Worm (Caenorhabditis elegans) whole organism, L1 larva: ENCODE measurements around the gene EEED8.13.

ENCODE experiments used
- C04F5.9 ChIP-seq: sonication (generic microtip); optimal IDR thresholded peaks from 2 replicates; lab custom pipeline; 2016; ENCODE audit warnings: missing genetic modification characterization, missing compliant biosample characterization
- C34B4.2 ChIP-seq: sonication (generic microtip); optimal IDR thresholded peaks from 2 replicates; lab custom pipeline; 2017; ENCODE audit warnings: mild to moderate bottlenecking, missing genetic modification characterization, missing compliant biosample characterization
- ama-1 ChIP-seq: fragments of 150-350 bp; optimal IDR thresholded peaks from 2 replicates; lab custom pipeline; 2014
- blmp-1 ChIP-seq: fragments of 150-350 bp; optimal IDR thresholded peaks from 2 replicates; lab custom pipeline; 2014; ENCODE audit warnings: missing biosample characterization, missing genetic modification characterization
- ceh-8 ChIP-seq: fragments of 200-800 bp; sonication (Bioruptor generic); optimal IDR thresholded peaks from 2 replicates; lab custom pipeline; 2018; ENCODE audit warnings: mild to moderate bottlenecking, missing genetic modification characterization, moderate library complexity, missing compliant biosample characterization
- ceh-90 ChIP-seq: sonication (generic microtip); optimal IDR thresholded peaks from 2 replicates; lab custom pipeline; 2016; ENCODE audit warnings: missing genetic modification characterization, missing compliant biosample characterization
- ces-1 ChIP-seq: fragments of 150-350 bp; optimal IDR thresholded peaks from 2 replicates; lab custom pipeline; 2014; ENCODE audit warnings: missing biosample characterization, missing genetic modification reagents, missing genetic modification characterization
- dsc-1 ChIP-seq: sonication (generic microtip); optimal IDR thresholded peaks from 2 replicates; lab custom pipeline; 2016; ENCODE audit warnings: mild to moderate bottlenecking, missing genetic modification characterization, missing compliant biosample characterization
- efl-1 ChIP-seq, 4 experiments: fragments of 150-350 bp; optimal IDR thresholded peaks in 3 of 4; peaks in 1 of 4; 1 replicate in 1 of 4; 2 replicates in 3 of 4; lab custom pipeline; 2014; ENCODE audit warnings: missing biosample characterization in 2 of 4, missing genetic modification characterization in 2 of 4, missing genetic modification reagents in 2 of 4
- egl-27 ChIP-seq, 2 experiments: fragments of 150-350 bp in 1 of 2; sonication (generic microtip); optimal IDR thresholded peaks; 3 replicates each; lab custom pipeline; 2017 to 2018; ENCODE audit warnings: missing biosample characterization in 2 of 2, missing genetic modification characterization in 2 of 2, missing genetic modification reagents in 2 of 2
- elt-2 ChIP-seq: sonication (generic microtip); optimal IDR thresholded peaks from 2 replicates; lab custom pipeline; 2016; ENCODE audit warnings: missing genetic modification characterization, mild to moderate bottlenecking, inconsistent platforms, missing compliant biosample characterization, missing genetic modification reagents
- elt-3 ChIP-seq, 6 experiments: fragments of 150-350 bp in 1 of 6; sonication (generic microtip); optimal IDR thresholded peaks; 2 replicates each; lab custom pipeline; 2017 to 2018; ENCODE audit warnings: missing biosample characterization in 6 of 6, missing genetic modification characterization in 6 of 6, inconsistent platforms in 1 of 6
- ets-5 ChIP-seq: fragments of 200-800 bp; sonication (Bioruptor generic); IDR thresholded peaks from 2 replicates; pipeline ENCODE4 v1.3.6; 2022; ENCODE audit warnings: missing genetic modification characterization, missing compliant biosample characterization
- fkh-10 ChIP-seq: sonication (generic microtip); optimal IDR thresholded peaks from 2 replicates; lab custom pipeline; 2017; ENCODE audit warnings: missing biosample characterization, missing genetic modification reagents, missing genetic modification characterization
- fkh-8 ChIP-seq: sonication (generic microtip); optimal IDR thresholded peaks from 2 replicates; lab custom pipeline; 2016; ENCODE audit warnings: mild to moderate bottlenecking, missing genetic modification characterization, missing compliant biosample characterization
- hpl-2 ChIP-seq: fragments of 150-350 bp; optimal IDR thresholded peaks from 2 replicates; lab custom pipeline; 2014; ENCODE audit warnings: missing biosample characterization, missing genetic modification reagents, missing genetic modification characterization
- irx-1 ChIP-seq: sonication (generic microtip); optimal IDR thresholded peaks from 2 replicates; lab custom pipeline; 2016; ENCODE audit warnings: missing genetic modification characterization, missing compliant biosample characterization
- isw-1 ChIP-seq: fragments of 200-800 bp; sonication (Bioruptor generic); IDR thresholded peaks from 2 replicates; pipeline ENCODE4 v1.3.6; 2022; ENCODE audit warnings: missing genetic modification characterization, missing compliant biosample characterization
- jun-1 ChIP-seq: fragments of 150-350 bp; optimal IDR thresholded peaks from 2 replicates; lab custom pipeline; 2014; ENCODE audit warnings: missing biosample characterization, missing genetic modification reagents, missing genetic modification characterization
- lin-13 ChIP-seq: fragments of 150-350 bp; optimal IDR thresholded peaks from 2 replicates; lab custom pipeline; 2014; ENCODE audit warnings: missing biosample characterization, missing genetic modification reagents, missing genetic modification characterization
- lin-14 ChIP-seq: fragments of 200-800 bp; sonication (Bioruptor generic); optimal IDR thresholded peaks from 2 replicates; lab custom pipeline; 2018; ENCODE audit warnings: mild to moderate bottlenecking, missing genetic modification characterization, moderate library complexity, missing compliant biosample characterization
- lin-35 ChIP-seq, 2 experiments: fragments of 150-350 bp; optimal IDR thresholded peaks; 2 replicates each; lab custom pipeline; 2014; ENCODE audit warnings: missing biosample characterization in 2 of 2, missing genetic modification characterization in 2 of 2, missing genetic modification reagents in 2 of 2
- lsy-2 ChIP-seq, 2 experiments: fragments of 150-350 bp; optimal IDR thresholded peaks; 2 replicates each; lab custom pipeline; 2014; ENCODE audit warnings: missing biosample characterization in 2 of 2, missing genetic modification characterization in 2 of 2
- mef-2 ChIP-seq: fragments of 150-350 bp; optimal IDR thresholded peaks from 2 replicates; lab custom pipeline; 2014; ENCODE audit warnings: missing biosample characterization, missing genetic modification characterization
- mep-1 ChIP-seq: fragments of 150-350 bp; optimal IDR thresholded peaks from 2 replicates; lab custom pipeline; 2014; ENCODE audit warnings: missing biosample characterization, missing genetic modification characterization
- nhr-11 ChIP-seq: fragments of 150-350 bp; optimal IDR thresholded peaks from 2 replicates; lab custom pipeline; 2014; ENCODE audit warnings: missing biosample characterization, missing genetic modification characterization
- nhr-12 ChIP-seq: sonication (generic microtip); optimal IDR thresholded peaks from 2 replicates; lab custom pipeline; 2017; ENCODE audit warnings: missing biosample characterization, missing genetic modification characterization
- nhr-19 ChIP-seq: fragments of 200-800 bp; sonication (Bioruptor generic); conservative IDR thresholded peaks from 2 replicates; pipeline ENCODE4 v1.3.6; 2022; ENCODE audit warnings: missing genetic modification characterization, missing compliant biosample characterization
- nhr-237 ChIP-seq: fragments of 150-350 bp; optimal IDR thresholded peaks from 2 replicates; lab custom pipeline; 2014; ENCODE audit warnings: missing biosample characterization, missing genetic modification characterization
- nhr-71 ChIP-seq: sonication (generic microtip); optimal IDR thresholded peaks from 2 replicates; lab custom pipeline; 2016; ENCODE audit warnings: mild to moderate bottlenecking, missing genetic modification characterization, moderate library complexity, missing compliant biosample characterization
- nhr-76 ChIP-seq: sonication (generic microtip); optimal IDR thresholded peaks from 2 replicates; lab custom pipeline; 2017; ENCODE audit warnings: missing biosample characterization, missing genetic modification characterization
- nhr-77 ChIP-seq: fragments of 150-350 bp; optimal IDR thresholded peaks from 2 replicates; lab custom pipeline; 2014; ENCODE audit warnings: missing biosample characterization, missing genetic modification characterization
- nhr-85 ChIP-seq: sonication (generic microtip); peaks from one replicate; lab custom pipeline; 2016; ENCODE audit warnings: missing genetic modification characterization, inconsistent platforms, missing compliant biosample characterization
- nhr-90 ChIP-seq: sonication (generic microtip); optimal IDR thresholded peaks from 2 replicates; lab custom pipeline; 2016; ENCODE audit warnings: mild to moderate bottlenecking, missing genetic modification characterization, missing compliant biosample characterization; ENCODE audit not compliant: poor library complexity
- pag-3 ChIP-seq: sonication (generic microtip); optimal IDR thresholded peaks from 2 replicates; lab custom pipeline; 2017; ENCODE audit warnings: missing genetic modification characterization, mild to moderate bottlenecking, missing compliant biosample characterization, antibody characterized with exemption, borderline replicate concordance; ENCODE audit not compliant: insufficient read depth
- rnt-1 ChIP-seq: sonication (generic microtip); optimal IDR thresholded peaks from 2 replicates; lab custom pipeline; 2016; ENCODE audit warnings: mild to moderate bottlenecking, missing genetic modification characterization, moderate library complexity, missing compliant biosample characterization
- tbx-2 ChIP-seq: sonication (generic microtip); optimal IDR thresholded peaks from 2 replicates; lab custom pipeline; 2016; ENCODE audit warnings: missing genetic modification characterization, missing compliant biosample characterization
- tlp-1 ChIP-seq: fragments of 150-350 bp; optimal IDR thresholded peaks from 2 replicates; lab custom pipeline; 2014; ENCODE audit warnings: missing biosample characterization, missing genetic modification characterization
- unc-130 ChIP-seq: fragments of 150-350 bp; optimal IDR thresholded peaks from 2 replicates; lab custom pipeline; 2017; ENCODE audit warnings: missing biosample characterization, missing genetic modification characterization, inconsistent platforms
- unc-30 ChIP-seq: sonication (generic microtip); optimal IDR thresholded peaks from 2 replicates; lab custom pipeline; 2017; ENCODE audit warnings: missing biosample characterization, missing genetic modification characterization
- unc-98 ChIP-seq: fragments of 200-800 bp; sonication (Bioruptor generic); IDR thresholded peaks from 2 replicates; pipeline ENCODE4 v1.3.6; 2022; ENCODE audit warnings: missing genetic modification characterization, missing compliant biosample characterization
- vab-15 ChIP-seq: sonication (generic microtip); optimal IDR thresholded peaks from 2 replicates; lab custom pipeline; 2017; ENCODE audit warnings: missing genotype, mild to moderate bottlenecking, missing genetic modification characterization, missing compliant biosample characterization
- zag-1 ChIP-seq: fragments of 150-350 bp; optimal IDR thresholded peaks from 2 replicates; lab custom pipeline; 2014; ENCODE audit warnings: missing biosample characterization, missing genetic modification characterization
- ztf-4 ChIP-seq: fragments of 150-350 bp; optimal IDR thresholded peaks from 2 replicates; lab custom pipeline; 2014; ENCODE audit warnings: missing biosample characterization, missing genetic modification characterization

Gene EEED8.13

DNA sequence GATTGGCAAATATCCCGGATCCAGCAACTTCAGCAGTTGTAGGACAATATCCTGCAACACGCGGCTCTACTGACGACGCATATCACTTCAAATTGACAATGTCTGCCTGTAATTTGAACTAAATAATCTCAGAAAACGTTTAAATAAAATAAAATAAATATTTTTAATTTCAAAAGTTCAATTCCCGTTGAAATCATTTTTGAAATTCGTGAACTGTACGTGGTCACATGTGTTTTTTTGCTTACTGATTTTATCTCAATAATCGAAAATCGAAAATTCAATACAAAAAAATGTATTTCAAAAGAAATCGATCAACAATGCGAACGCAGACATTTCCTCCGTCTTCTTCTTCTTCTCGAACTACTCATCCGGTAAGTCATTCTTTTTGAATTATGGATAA is 25.2 kb upstream of the EEED8.13 start, which contains the start of gene F07F6.1:
F07F6.1 (plus strand) TSS at position 301 of the 400 bp plus-strand sequence.
- TF ChIP-seq pag-3 (tag; lab: Kevin White, UChicago) (no peak), nhr-19 (GFP tag; lab: Robert Waterston, UW) (no peak), tbx-2 (no peak), blmp-1 (tag; lab: Kevin White, UChicago) (no peak), elt-3 (tag; optimal IDR thresholded peaks at IDR 0.05; lab: Kevin White, UChicago) (no peak), lin-13 (GFP tag; lab: Kevin White, UChicago) (no peak), nhr-237 (tag; lab: Kevin White, UChicago) (no peak), mep-1 (tag; lab: Kevin White, UChicago) (no peak), unc-130 (tag; lab: Kevin White, UChicago) (no peak), ceh-90 (tag; lab: Kevin White, UChicago) (no peak), nhr-77 (tag; lab: Kevin White, UChicago) (no peak), irx-1 (tag; lab: Kevin White, UChicago) (no peak), C04F5.9 (tag; lab: Kevin White, UChicago) (no peak), ceh-8 (no peak)

DNA sequence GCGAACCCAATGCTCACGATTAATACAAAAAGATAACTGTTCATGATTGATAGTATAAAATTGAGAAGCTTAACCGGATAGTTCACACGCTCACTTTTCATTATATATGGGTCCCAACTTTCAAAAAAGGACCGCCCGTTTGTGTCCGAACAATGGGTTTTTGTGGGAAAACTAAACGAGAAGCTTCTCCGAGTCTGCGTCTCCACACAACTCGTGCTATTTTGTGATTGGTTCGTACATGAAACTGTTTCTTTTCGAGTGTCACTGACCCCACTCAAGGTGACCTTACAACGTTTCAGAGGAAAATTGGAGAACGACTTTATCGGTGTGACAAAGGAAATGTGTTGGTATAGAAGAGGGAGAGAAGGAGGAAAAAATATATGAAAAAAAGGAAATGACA is 24.5 kb upstream of the EEED8.13 start, which contains the start of gene dct-5:
dct-5 (minus strand) TSS at position 101 of the 400 bp plus-strand sequence.
- TF ChIP-seq irx-1 (tag; lab: Kevin White, UChicago) (no peak), C34B4.2 (tag; lab: Kevin White, UChicago) (no peak), zag-1 (tag; lab: Kevin White, UChicago) (no peak), vab-15 (tag; lab: Kevin White, UChicago) (no peak), unc-98 (GFP tag; lab: Robert Waterston, UW) (no peak), ama-1 (no peak)

ce11 chrII:5433069-5433468 is 20.7 kb upstream of the EEED8.13 start, which contains the start of gene srx-114:
Gene srx-114, minus strand, starts transcription at chrII:5433169.
- TF ChIP-seq nhr-237 (tag; lab: Kevin White, UChicago) (no peak), nhr-90 (tag; lab: Kevin White, UChicago) (no peak), egl-27 (tag; optimal IDR thresholded peaks at IDR 0.05; lab: Kevin White, UChicago) (no peak), nhr-11 (tag; lab: Kevin White, UChicago) (no peak), nhr-76 (tag; lab: Kevin White, UChicago) (no peak), ztf-4 (tag; lab: Kevin White, UChicago) (no peak), ces-1 (no peak), vab-15 (tag; lab: Kevin White, UChicago) (no peak), efl-1 (optimal IDR thresholded peaks at IDR 0.05; lab: Kevin White, UChicago) (no peak), efl-1 (GFP tag; optimal IDR thresholded peaks at IDR 0.05 in 1 of 2; lab: Kevin White, UChicago) (no peak), nhr-19 (GFP tag; lab: Robert Waterston, UW) (no peak), dsc-1 (tag; lab: Kevin White, UChicago) (no peak), elt-2 (no peak), nhr-85 (no peak), tlp-1 (tag; lab: Kevin White, UChicago) (no peak), jun-1 (tag; lab: Kevin White, UChicago) (no peak), lin-14 (GFP tag; lab: Kevin White, UChicago) (no peak), unc-30 (tag; lab: Kevin White, UChicago) (no peak), ceh-8 (no peak), ets-5 (GFP tag; lab: Robert Waterston, UW) (no peak), nhr-12 (tag; lab: Kevin White, UChicago) (no peak)
- TF ChIP-seq, all 84 proteins: peak for 0

ce11 chrII:5429522-5430257 is 17.3 kb upstream of the EEED8.13 start, which contains the start of the genes F07F6.4 and F07F6.2:
Gene F07F6.4, minus strand, starts transcription at chrII:5429572.
Gene F07F6.2, plus strand, starts transcription at chrII:5430207.
- TF ChIP-seq dsc-1 (tag; lab: Kevin White, UChicago) (no peak), ceh-90 (tag; lab: Kevin White, UChicago) (no peak), lsy-2 (tag; optimal IDR thresholded peaks at IDR 0.05; lab: Kevin White, UChicago) (peak in 1 of 2 experiments; percentile 15), ets-5 (GFP tag; lab: Robert Waterston, UW) (no peak), irx-1 (tag; lab: Kevin White, UChicago) (no peak), nhr-77 (tag; lab: Kevin White, UChicago) (no peak), mef-2 (tag; lab: Kevin White, UChicago) (no peak), fkh-8 (tag; lab: Kevin White, UChicago) (no peak), ceh-8 (no peak), C04F5.9 (tag; lab: Kevin White, UChicago) (no peak), hpl-2 (no peak), isw-1 (GFP tag; lab: Robert Waterston, UW) (no peak), nhr-71 (peak; percentile 32), nhr-19 (GFP tag; lab: Robert Waterston, UW) (no peak), fkh-10 (no peak), mep-1 (tag; lab: Kevin White, UChicago) (no peak), rnt-1 (peak; percentile 20), tlp-1 (tag; lab: Kevin White, UChicago) (no peak), lin-35 (GFP tag; optimal IDR thresholded peaks at IDR 0.05; lab: Kevin White, UChicago) (peak; percentile 44 to 63)
